Fruit fly (Drosophila melanogaster): ENCODE measurements around the gene CG14377.

CG14377 gene

dm6 chr3R:13397535-13397934, at the start of gene CG14377:
CG14377 (plus strand) TSS chr3R:13397835.
- no peak for TF ChIP-seq grn (GFP tag; optimal IDR thresholded peaks at IDR 0.05)
- no peak for TF ChIP-seq CG16863 (GFP tag; optimal IDR thresholded peaks at IDR 0.05)
- 0 out of 2 replicates have a peak, but pooled peaks have one; percentile 19 for TF ChIP-seq Dref (GFP tag; IDR thresholded peaks at IDR 0.05)
- TF ChIP-seq sqz (GFP tag; optimal IDR thresholded peaks at IDR 0.05): no peak
- TF ChIP-seq CG10267 (tag; optimal IDR thresholded peaks at IDR 0.05): no peak

DNA sequence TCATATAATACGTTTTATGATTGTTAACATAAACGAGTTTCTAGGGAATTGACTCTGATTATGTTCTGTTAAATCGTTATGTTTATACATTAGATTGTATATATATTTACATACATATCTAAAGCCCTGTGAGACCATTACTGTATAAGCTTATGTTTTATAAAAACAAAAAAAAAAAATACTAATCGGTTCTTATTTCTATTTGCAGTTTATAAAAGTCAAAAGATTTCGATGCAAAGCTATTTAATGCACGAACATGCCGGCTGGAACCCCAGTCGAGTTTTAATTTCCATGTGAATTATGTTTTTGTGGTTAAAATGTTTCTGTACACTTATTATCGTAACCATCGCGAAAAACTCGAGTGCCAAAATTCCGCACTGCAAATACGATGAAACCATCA, 44.3 kb upstream of the CG14377 start, which contains the start of gene mthl12:
Gene mthl12 (plus strand): TSS at position 301 of the 400 bp plus-strand sequence.
- TF ChIP-seq aop (GFP tag; IDR thresholded peaks at IDR 0.05): no peak
- TF ChIP-seq trem (tag; optimal IDR thresholded peaks at IDR 0.05): no peak
- no peak for TF ChIP-seq caup (GFP tag; optimal IDR thresholded peaks at IDR 0.05; ENCODE audit: severe bottlenecking)
- TF ChIP-seq dati (GFP tag; IDR thresholded peaks at IDR 0.05): no peak
- no peak for TF ChIP-seq zen (tag; optimal IDR thresholded peaks at IDR 0.05)

DNA sequence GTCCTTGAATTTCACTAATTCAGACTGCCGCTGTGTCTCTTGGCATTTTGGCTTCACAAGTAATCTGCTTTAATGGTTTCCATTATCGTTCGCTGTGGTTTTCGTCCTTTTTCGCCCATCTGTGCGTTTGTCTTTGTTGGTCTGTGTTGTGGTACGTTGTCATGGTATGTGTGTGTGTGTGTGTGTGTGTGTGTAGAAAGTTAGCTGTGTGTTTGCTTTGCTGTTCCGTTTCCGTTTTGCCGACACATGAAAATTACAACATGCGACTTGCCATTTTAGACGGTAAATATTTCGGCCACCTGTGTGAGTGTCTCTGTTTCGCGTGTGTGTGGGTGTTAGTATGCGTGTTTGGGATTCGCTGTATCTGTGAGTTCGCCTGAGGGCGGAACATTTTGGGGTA, 40.7 kb upstream of the CG14377 start:
- TF ChIP-seq CG9817 (tag; optimal IDR thresholded peaks at IDR 0.05) (no peak), Ets65A (GFP tag) (peak; percentile 80), fu2 (GFP tag; optimal IDR thresholded peaks at IDR 0.05) (no peak), scrt (GFP tag; optimal IDR thresholded peaks at IDR 0.05) (peak; percentile 70), abd-A (tag; optimal IDR thresholded peaks at IDR 0.05) (peak; percentile 34)

DNA sequence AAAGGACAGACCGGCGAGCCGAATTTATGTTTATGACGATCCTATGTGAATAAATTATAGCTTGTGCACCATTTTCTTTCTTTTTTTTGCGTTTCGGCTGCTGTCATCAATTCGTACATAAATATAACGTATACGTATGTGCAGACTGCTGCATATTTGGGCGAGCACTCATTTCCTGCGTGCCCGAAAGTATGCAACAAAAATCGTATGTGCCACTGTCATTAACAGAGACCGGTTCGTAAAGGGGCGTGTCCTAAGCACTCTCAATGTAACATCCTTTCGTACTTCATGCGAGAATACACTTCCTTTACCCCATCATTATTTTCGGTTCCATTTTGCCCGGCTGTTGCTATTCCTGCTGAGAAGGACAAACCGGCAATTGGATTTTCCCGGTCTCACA, 37.5 kb upstream of the CG14377 start:
- TF ChIP-seq CG9437 (GFP tag; optimal IDR thresholded peaks at IDR 0.05) (peak; percentile 20), CG3065 (GFP tag; optimal IDR thresholded peaks at IDR 0.05) (peak; percentile 30), Med (GFP tag) (peak; percentile 61), sens (GFP tag) (peak; percentile 51), TFAM (GFP tag; optimal IDR thresholded peaks at IDR 0.05) (no peak), CG7372 (GFP tag; IDR thresholded peaks at IDR 0.05) (peak; percentile 60; the same call in 1 of the 2 replicates), CG6254 (GFP tag; optimal IDR thresholded peaks at IDR 0.05) (no peak)

DNA sequence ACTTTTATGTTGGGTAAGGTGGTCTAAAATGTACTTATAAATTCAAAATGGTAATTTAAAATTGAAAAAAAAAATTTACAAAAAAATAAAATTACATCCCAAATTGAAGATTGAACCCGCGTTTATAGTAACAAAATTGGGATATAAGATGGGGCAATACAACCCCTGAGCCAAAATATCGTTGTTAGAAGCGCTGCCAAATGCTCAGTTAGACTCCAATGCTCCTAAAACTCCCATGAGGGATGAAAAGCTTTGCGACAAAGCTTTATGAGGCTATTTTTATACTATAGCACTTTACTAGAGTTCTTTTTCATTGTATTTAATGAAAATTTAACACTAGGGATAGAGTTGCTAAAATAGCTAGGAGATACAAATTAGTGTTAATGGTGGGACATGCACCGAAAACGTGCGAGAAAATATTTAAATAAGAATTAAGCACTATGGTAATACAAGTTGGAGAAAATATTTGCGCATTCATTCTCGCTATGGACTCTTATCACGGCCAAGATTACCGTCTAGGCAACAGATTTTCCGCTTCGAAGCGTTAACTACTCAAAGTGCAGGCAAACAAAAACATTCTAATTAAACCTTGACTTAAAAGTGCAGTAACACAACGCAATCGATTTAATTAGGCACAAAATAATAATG, 34.2 kb upstream of the CG14377 start:
- TF ChIP-seq CG5245 (GFP tag; optimal IDR thresholded peaks at IDR 0.05): no peak
- TF ChIP-seq Med (GFP tag): peak; percentile 23
- 0 out of 3 replicates have a peak, but pooled peaks have one; percentile 44 for TF ChIP-seq HLH4C (GFP tag; IDR thresholded peaks at IDR 0.05; ENCODE audit: partially characterized antibody)
- TF ChIP-seq eve (GFP tag; optimal IDR thresholded peaks at IDR 0.05): peak in 1 of 2 experiments; percentile 80
- TF ChIP-seq wdn (GFP tag; IDR thresholded peaks at IDR 0.05): no peak
- peak; percentile 96 for TF ChIP-seq Bdp1 (GFP tag; optimal IDR thresholded peaks at IDR 0.05)

dm6 chr3R:13364175-13365174, 33.2 kb upstream of the CG14377 start, which contains the start of gene Dic1:
Dic1 (plus strand) TSS chr3R:13364938.
- TF ChIP-seq seq (GFP tag; IDR thresholded peaks at IDR 0.05) (peak; percentile 91), CG6272 (GFP tag; IDR thresholded peaks at IDR 0.05) (peak; percentile 85), H2.0 (GFP tag; IDR thresholded peaks at IDR 0.05) (peak; percentile 79), Dref (GFP tag; IDR thresholded peaks at IDR 0.05) (no peak), hth (optimal IDR thresholded peaks at IDR 0.05) (no peak), Trl (optimal IDR thresholded peaks at IDR 0.05) (peak; percentile 74 to 86), Trl (GFP tag; optimal IDR thresholded peaks at IDR 0.05) (peak; percentile 80), h (optimal IDR thresholded peaks at IDR 0.05) (no peak), CG13775 (GFP tag; optimal IDR thresholded peaks at IDR 0.05) (peak; percentile 98), Optix (GFP tag; IDR thresholded peaks at IDR 0.05) (peak; percentile 37; the same call in 1 of the 3 replicates), CG9876 (GFP tag; optimal IDR thresholded peaks at IDR 0.05) (peak; percentile 84), ro (GFP tag; IDR thresholded peaks at IDR 0.05) (peak; percentile 74), CG34224 (GFP tag; IDR thresholded peaks at IDR 0.05; ENCODE audit: partially characterized antibody) (0 out of 3 replicates have a peak, but pooled peaks have one; percentile 10), HmgZ (tag; optimal IDR thresholded peaks at IDR 0.05) (peak; percentile 88), chinmo (GFP tag; IDR thresholded peaks at IDR 0.05; ENCODE audit: partially characterized antibody) (peak; percentile 90; the same call in 3 of the 4 replicates)
